Fruit fly (Drosophila melanogaster): ENCODE results near the gene PNKP.

dm6 chr3R:8357372-8357992, 14.2 kb upstream of the PNKP start:
- TF ChIP-seq Abd-B (GFP tag; optimal IDR thresholded peaks at IDR 0.05) = no peak
- TF ChIP-seq Hr78 (GFP tag; optimal IDR thresholded peaks at IDR 0.05) = no peak
